Fruit fly (Drosophila melanogaster) whole organism, prepupa: ENCODE measurements around the gene pyd.

Source experiments
- Blimp-1 ChIP-seq: fragments of 200-800 bp; sonication (Bioruptor generic); optimal IDR thresholded peaks from 3 replicates; lab custom pipeline; 2017; ENCODE audit warnings: missing biosample characterization, missing genetic modification characterization, mild to moderate bottlenecking, moderate library complexity, missing genetic modification reagents
- CG10631 ChIP-seq: fragments of 200-800 bp; sonication (Bioruptor generic); optimal IDR thresholded peaks from 2 replicates; lab custom pipeline; 2016; ENCODE audit warnings: missing biosample characterization, missing genetic modification characterization
- CG10669 ChIP-seq: fragments of 200-800 bp; sonication (Bioruptor generic); optimal IDR thresholded peaks from 3 replicates; lab custom pipeline; 2018; ENCODE audit warnings: missing biosample characterization, mild to moderate bottlenecking, missing genetic modification characterization, moderate library complexity
- CG11902 ChIP-seq: fragments of 200-800 bp; sonication (Bioruptor generic); optimal IDR thresholded peaks from 3 replicates; lab custom pipeline; 2016; ENCODE audit warnings: missing biosample characterization, missing genetic modification characterization
- CG15336 ChIP-seq: fragments of 200-800 bp; sonication (Bioruptor generic); IDR thresholded peaks from 2 replicates; pipeline ENCODE4 v1.3.6; 2022; ENCODE audit warnings: missing biosample characterization, missing genetic modification characterization
- CG1621 ChIP-seq: fragments of 200-800 bp; sonication (Bioruptor generic); optimal IDR thresholded peaks from 3 replicates; lab custom pipeline; 2018; ENCODE audit warnings: missing biosample characterization, mild to moderate bottlenecking, missing genetic modification characterization
- CG16779 ChIP-seq: fragments of 200-800 bp; sonication (Bioruptor generic); optimal IDR thresholded peaks from 3 replicates; lab custom pipeline; 2017; ENCODE audit warnings: missing biosample characterization, mild to moderate bottlenecking, missing genetic modification characterization
- CG3032 ChIP-seq: fragments of 200-800 bp; optimal IDR thresholded peaks from 2 replicates; lab custom pipeline; 2019; ENCODE audit warnings: missing biosample characterization, mild to moderate bottlenecking, missing genetic modification characterization, moderate library complexity
- CG32006 ChIP-seq: fragments of 200-800 bp; sonication (Bioruptor generic); optimal IDR thresholded peaks from 3 replicates; lab custom pipeline; 2017; ENCODE audit warnings: missing biosample characterization, mild to moderate bottlenecking, missing genetic modification characterization
- CG4318 ChIP-seq: fragments of 200-800 bp; sonication (Bioruptor generic); optimal IDR thresholded peaks from 3 replicates; lab custom pipeline; 2017; ENCODE audit warnings: missing biosample characterization, mild to moderate bottlenecking, missing genetic modification characterization
- CG6163 ChIP-seq: fragments of 200-800 bp; sonication (Bioruptor generic); IDR thresholded peaks from 3 replicates; pipeline ENCODE4 v1.3.6; 2022; ENCODE audit warnings: missing biosample characterization, missing genetic modification characterization
- CG6276 ChIP-seq: fragments of 200-800 bp; sonication (Bioruptor generic); optimal IDR thresholded peaks from 2 replicates; lab custom pipeline; 2017; ENCODE audit warnings: missing biosample characterization, mild to moderate bottlenecking, missing genetic modification characterization
- CG6792 ChIP-seq: fragments of 200-800 bp; sonication (Bioruptor generic); optimal IDR thresholded peaks from 3 replicates; lab custom pipeline; 2016; ENCODE audit warnings: missing biosample characterization, missing genetic modification characterization
- CG6808 ChIP-seq: fragments of 200-800 bp; sonication (Bioruptor generic); optimal IDR thresholded peaks from 3 replicates; lab custom pipeline; 2017; ENCODE audit warnings: missing biosample characterization, missing genetic modification characterization, mild to moderate bottlenecking, moderate library complexity, missing genetic modification reagents
- CG7368 ChIP-seq: fragments of 200-800 bp; sonication (Bioruptor generic); optimal IDR thresholded peaks from 3 replicates; lab custom pipeline; 2016; ENCODE audit warnings: missing biosample characterization, missing genetic modification characterization
- CG8632 ChIP-seq: fragments of 200-800 bp; sonication (Bioruptor generic); optimal IDR thresholded peaks from 3 replicates; lab custom pipeline; 2016; ENCODE audit warnings: missing biosample characterization, missing genetic modification characterization
- Eip78C ChIP-seq: fragments of 200-800 bp; sonication (Bioruptor generic); peaks from one replicate; lab custom pipeline; 2016; ENCODE audit warnings: missing biosample characterization, missing genetic modification characterization
- Eip93F ChIP-seq: fragments of 200-800 bp; sonication (Bioruptor generic); optimal IDR thresholded peaks from 2 replicates; lab custom pipeline; 2016; ENCODE audit warnings: missing biosample characterization, mild to moderate bottlenecking, missing genetic modification characterization
- Ets96B ChIP-seq: fragments of 200-800 bp; optimal IDR thresholded peaks from 2 replicates; lab custom pipeline; 2019; ENCODE audit warnings: missing biosample characterization, mild to moderate bottlenecking, missing genetic modification characterization, moderate library complexity
- Gug ChIP-seq: fragments of 200-800 bp; sonication (Bioruptor generic); IDR thresholded peaks from 2 replicates; pipeline ENCODE4 v1.3.6; 2022; ENCODE audit warnings: missing biosample characterization, missing genetic modification characterization
- Hr39 ChIP-seq: fragments of 200-800 bp; sonication (Bioruptor generic); optimal IDR thresholded peaks from 2 replicates; lab custom pipeline; 2016; ENCODE audit warnings: missing biosample characterization, missing genetic modification characterization
- Lpt ChIP-seq: fragments of 200-800 bp; sonication (Bioruptor generic); optimal IDR thresholded peaks from 3 replicates; lab custom pipeline; 2016; ENCODE audit warnings: missing biosample characterization, missing genetic modification characterization
- Met ChIP-seq: fragments of 200-800 bp; sonication (Bioruptor generic); optimal IDR thresholded peaks from 3 replicates; lab custom pipeline; 2016; ENCODE audit warnings: missing biosample characterization, missing genetic modification characterization
- OdsH ChIP-seq: fragments of 200-800 bp; sonication (Bioruptor generic); optimal IDR thresholded peaks from 3 replicates; lab custom pipeline; 2016; ENCODE audit warnings: missing biosample characterization, missing genetic modification characterization
- Smox ChIP-seq: fragments of 200-800 bp; sonication (Bioruptor generic); optimal IDR thresholded peaks from 3 replicates; lab custom pipeline; 2016; ENCODE audit warnings: missing biosample characterization, missing genetic modification characterization
- Sox102F ChIP-seq: fragments of 200-800 bp; sonication (Bioruptor generic); optimal IDR thresholded peaks from 2 replicates; lab custom pipeline; 2016; ENCODE audit warnings: missing biosample characterization, mild to moderate bottlenecking, missing genetic modification characterization
- Sox14 ChIP-seq: fragments of 200-800 bp; sonication (Bioruptor generic); optimal IDR thresholded peaks from 3 replicates; lab custom pipeline; 2016; ENCODE audit warnings: missing biosample characterization, missing genetic modification characterization
- Sox15 ChIP-seq: fragments of 200-800 bp; sonication (Bioruptor generic); optimal IDR thresholded peaks from 3 replicates; lab custom pipeline; 2016; ENCODE audit warnings: missing biosample characterization, missing genetic modification characterization
- achi ChIP-seq: fragments of 200-800 bp; sonication (Bioruptor generic); optimal IDR thresholded peaks from 3 replicates; lab custom pipeline; 2016; ENCODE audit warnings: missing biosample characterization, missing genetic modification characterization
- cyc ChIP-seq: fragments of 200-800 bp; sonication (Bioruptor generic); optimal IDR thresholded peaks from 3 replicates; lab custom pipeline; 2016; ENCODE audit warnings: missing biosample characterization, missing genetic modification characterization
- dac ChIP-seq: fragments of 200-800 bp; sonication (Bioruptor generic); optimal IDR thresholded peaks from 2 replicates; lab custom pipeline; 2017; ENCODE audit warnings: missing biosample characterization, mild to moderate bottlenecking, missing genetic modification characterization
- esn ChIP-seq: fragments of 200-800 bp; sonication (Bioruptor generic); optimal IDR thresholded peaks from 2 replicates; lab custom pipeline; 2016; ENCODE audit warnings: missing biosample characterization, mild to moderate bottlenecking, missing genetic modification characterization, moderate library complexity
- fd59A ChIP-seq: fragments of 200-800 bp; sonication (Bioruptor generic); optimal IDR thresholded peaks from 2 replicates; lab custom pipeline; 2017; ENCODE audit warnings: missing biosample characterization, mild to moderate bottlenecking, missing genetic modification characterization, missing genetic modification reagents
- fkh ChIP-seq: fragments of 200-800 bp; sonication (Bioruptor generic); optimal IDR thresholded peaks from 3 replicates; lab custom pipeline; 2017; ENCODE audit warnings: missing biosample characterization, mild to moderate bottlenecking, missing genetic modification characterization, moderate library complexity
- net ChIP-seq: fragments of 200-800 bp; sonication (Bioruptor generic); optimal IDR thresholded peaks from 3 replicates; lab custom pipeline; 2016; ENCODE audit warnings: missing biosample characterization, missing genetic modification characterization
- pdm3 ChIP-seq: fragments of 200-800 bp; sonication (Bioruptor generic); optimal IDR thresholded peaks from 3 replicates; lab custom pipeline; 2016; ENCODE audit warnings: missing biosample characterization, missing genetic modification characterization
- salr ChIP-seq, 2 experiments: fragments of 200-800 bp; sonication (Bioruptor generic); optimal IDR thresholded peaks; 3 replicates each; lab custom pipeline; 2016 to 2018; ENCODE audit warnings: missing biosample characterization in 2 of 2, missing genetic modification characterization in 2 of 2, mild to moderate bottlenecking in 1 of 2
- ss ChIP-seq, 2 experiments: fragments of 200-800 bp; sonication (Bioruptor generic); optimal IDR thresholded peaks; 2 replicates in 1 of 2; 3 replicates in 1 of 2; lab custom pipeline; 2017 to 2018; ENCODE audit warnings: mild to moderate bottlenecking in 2 of 2, missing biosample characterization in 2 of 2, missing genetic modification characterization in 2 of 2, moderate library complexity in 1 of 2
- svp ChIP-seq: fragments of 200-800 bp; sonication (Bioruptor generic); peaks from one replicate; lab custom pipeline; 2016; ENCODE audit warnings: missing biosample characterization, missing genetic modification characterization
- topi ChIP-seq: fragments of 200-800 bp; sonication (Bioruptor generic); optimal IDR thresholded peaks from 3 replicates; lab custom pipeline; 2016; ENCODE audit warnings: missing biosample characterization, missing genetic modification characterization
- vri ChIP-seq: fragments of 200-800 bp; sonication (Bioruptor generic); optimal IDR thresholded peaks from 3 replicates; lab custom pipeline; 2016; ENCODE audit warnings: missing biosample characterization, mild to moderate bottlenecking, missing genetic modification characterization

Gene pyd

DNA sequence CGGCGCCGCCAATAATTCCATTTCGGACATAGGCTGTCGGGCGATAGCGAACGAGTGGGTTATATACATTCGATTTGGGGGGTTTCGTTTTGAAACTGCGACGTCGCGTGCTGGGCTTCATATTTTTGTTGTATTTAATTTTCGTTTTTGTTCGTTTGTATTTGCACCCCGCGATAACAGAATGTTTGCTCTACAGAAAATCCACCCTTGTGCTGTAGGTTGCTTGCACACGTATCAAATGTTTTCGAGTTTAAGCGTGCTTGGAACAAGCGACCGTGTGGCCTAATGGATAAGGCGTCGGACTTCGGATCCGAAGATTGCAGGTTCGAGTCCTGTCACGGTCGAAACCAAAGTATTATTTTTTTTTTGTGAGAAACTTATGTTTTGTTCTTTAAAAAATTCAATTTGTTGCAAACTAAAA is 69.0 kb downstream of the pyd start (continued):
- TF ChIP-seq Sox14 (GFP tag; lab: Kevin White, UChicago) (no peak), ss (GFP tag; optimal IDR thresholded peaks at IDR 0.05; lab: Kevin White, UChicago) (peak in 1 of 2 experiments; percentile 48), vri (GFP tag; lab: Kevin White, UChicago) (no peak), Eip78C (peak; percentile 79), CG3032 (no peak), CG15336 (GFP tag; lab: Robert Waterston, UW) (no peak), Met (no peak), Eip93F (no peak), Smox (GFP tag; lab: Kevin White, UChicago) (no peak), Ets96B (tag; lab: Kevin White, UChicago) (no peak), Blimp-1 (GFP tag; lab: Kevin White, UChicago) (no peak), CG6792 (no peak)

DNA sequence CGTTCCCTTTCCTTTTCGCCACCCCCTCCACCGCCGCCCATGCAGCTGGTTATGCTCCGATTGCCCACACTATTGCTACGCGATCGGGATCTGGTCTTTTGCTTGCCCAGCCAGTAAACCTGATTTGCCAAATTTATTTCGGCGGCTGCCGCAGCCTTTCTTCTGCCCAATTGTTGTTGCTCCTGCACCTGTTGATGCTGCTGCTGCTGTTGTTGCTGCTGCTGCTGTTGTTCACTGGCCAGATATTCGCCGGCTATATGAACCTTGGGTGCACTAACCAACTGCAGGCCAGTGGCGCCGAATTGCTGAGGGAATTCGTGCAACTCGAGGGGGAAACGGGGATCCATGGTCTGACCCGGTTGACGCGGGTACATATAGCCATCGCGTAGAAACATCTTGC is 69.5 kb downstream of the pyd start:
- no peak for TF ChIP-seq CG6163 (GFP tag; lab: Robert Waterston, UW)
- no peak for TF ChIP-seq Blimp-1 (GFP tag; lab: Kevin White, UChicago)
- no peak for TF ChIP-seq Sox15 (GFP tag; lab: Kevin White, UChicago)
- no peak for TF ChIP-seq Gug
- TF ChIP-seq CG8632 (GFP tag; lab: Kevin White, UChicago) = no peak
- no peak for TF ChIP-seq pdm3 (GFP tag; lab: Kevin White, UChicago)
- no peak for TF ChIP-seq cyc (GFP tag; lab: Kevin White, UChicago)
- no peak for TF ChIP-seq fkh (GFP tag; lab: Kevin White, UChicago)
- no peak for TF ChIP-seq CG10631
- no peak for TF ChIP-seq CG1621 (tag; lab: Kevin White, UChicago)
- TF ChIP-seq OdsH (GFP tag; lab: Kevin White, UChicago) = no peak
- TF ChIP-seq Ets96B (tag; lab: Kevin White, UChicago) = no peak
- TF ChIP-seq Smox (GFP tag; lab: Kevin White, UChicago) = no peak
- TF ChIP-seq salr (GFP tag; optimal IDR thresholded peaks at IDR 0.05; lab: Kevin White, UChicago) = no peak
- no peak for TF ChIP-seq CG10669 (GFP tag; lab: Kevin White, UChicago)
- no peak for TF ChIP-seq fd59A
- TF ChIP-seq CG3032 = no peak

DNA sequence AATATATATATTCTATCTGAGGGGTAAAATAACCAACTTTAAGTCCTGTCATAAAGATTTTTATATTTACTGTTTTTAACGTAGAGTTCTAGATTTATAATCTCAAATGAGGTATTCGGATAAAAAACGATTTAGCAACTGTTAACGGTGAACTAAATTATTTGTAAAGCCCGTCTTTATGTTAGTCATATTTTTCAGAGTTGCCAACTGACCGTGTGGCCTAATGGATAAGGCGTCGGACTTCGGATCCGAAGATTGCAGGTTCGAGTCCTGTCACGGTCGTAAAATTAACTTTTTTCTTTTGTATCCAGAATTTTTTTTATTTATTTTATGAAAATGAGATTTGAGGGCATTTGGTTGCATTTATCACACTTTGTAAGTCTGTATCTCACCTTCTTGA is 70.0 kb downstream of the pyd start:
- peak; percentile 60 for TF ChIP-seq svp (GFP tag; lab: Kevin White, UChicago)
- TF ChIP-seq vri (GFP tag; lab: Kevin White, UChicago) = no peak
- TF ChIP-seq Eip78C = peak; percentile 32

dm6 chr3R:8860126-8861059 is 71.3 kb downstream of the pyd start:
- TF ChIP-seq Met (peak; percentile 37), CG10631 (peak; percentile 18), Sox15 (GFP tag; lab: Kevin White, UChicago) (no peak), CG8632 (GFP tag; lab: Kevin White, UChicago) (peak; percentile 27), Lpt (GFP tag; lab: Kevin White, UChicago) (no peak), svp (GFP tag; lab: Kevin White, UChicago) (peak; percentile 86), Eip93F (peak; percentile 45), fkh (GFP tag; lab: Kevin White, UChicago) (no peak), CG32006 (GFP tag; lab: Kevin White, UChicago) (peak; percentile 4), CG6276 (no peak), OdsH (GFP tag; lab: Kevin White, UChicago) (peak; percentile 38), net (GFP tag; lab: Kevin White, UChicago) (no peak), cyc (GFP tag; lab: Kevin White, UChicago) (no peak), CG3032 (no peak), CG6792 (peak; percentile 26), Hr39 (GFP tag; lab: Kevin White, UChicago) (no peak), topi (peak; percentile 36), dac (GFP tag; lab: Kevin White, UChicago) (no peak), CG7368 (GFP tag; lab: Kevin White, UChicago) (no peak), CG4318 (no peak), esn (GFP tag; lab: Kevin White, UChicago) (peak; percentile 63), Blimp-1 (GFP tag; lab: Kevin White, UChicago) (no peak), CG16779 (tag; lab: Kevin White, UChicago) (no peak), fd59A (no peak), Smox (GFP tag; lab: Kevin White, UChicago) (peak; percentile 47), salr (GFP tag; optimal IDR thresholded peaks at IDR 0.05; lab: Kevin White, UChicago) (no peak), CG11902 (no peak), pdm3 (GFP tag; lab: Kevin White, UChicago) (peak; percentile 12), CG6808 (GFP tag; lab: Kevin White, UChicago) (no peak), Sox102F (GFP tag; lab: Kevin White, UChicago) (peak; percentile 52), achi (GFP tag; lab: Kevin White, UChicago) (peak; percentile 31)
